Worm (Caenorhabditis elegans) whole organism, L2 larva: ENCODE measurements around the gene jkk-1.

Experiments used
- F13H6.1 ChIP-seq: sonication (generic microtip); optimal IDR thresholded peaks from 2 replicates; lab custom pipeline; 2016; ENCODE audit warnings: missing genetic modification characterization, missing compliant biosample characterization
- ZK546.5 ChIP-seq: sonication (generic microtip); optimal IDR thresholded peaks from 2 replicates; lab custom pipeline; 2017; ENCODE audit warnings: missing biosample characterization, missing genetic modification characterization
- ceh-82 ChIP-seq: fragments of 150-350 bp; optimal IDR thresholded peaks from 2 replicates; lab custom pipeline; 2014; ENCODE audit warnings: missing biosample characterization, missing genetic modification characterization
- nhr-11 ChIP-seq: fragments of 150-350 bp; optimal IDR thresholded peaks from 2 replicates; lab custom pipeline; 2014; ENCODE audit warnings: missing biosample characterization, missing genetic modification characterization

DNA sequence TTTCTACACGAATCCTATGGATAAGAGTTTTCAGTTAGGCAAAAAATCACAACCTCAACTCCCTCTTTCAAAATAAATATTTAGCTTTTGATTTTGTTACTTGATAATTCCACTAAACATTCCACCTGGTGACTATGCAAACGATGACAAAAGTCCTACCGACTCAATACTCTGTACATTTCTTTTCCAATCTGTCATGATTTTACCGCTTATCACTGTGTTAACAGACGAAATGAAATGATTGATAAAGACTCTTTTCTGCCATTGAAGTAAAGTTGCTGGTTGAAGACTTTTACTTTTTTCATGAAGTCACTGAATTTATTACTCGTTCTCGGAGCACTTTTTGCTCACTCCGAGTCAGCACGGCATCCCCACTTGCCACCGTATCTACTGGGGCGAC lies 39.0 kb upstream of the jkk-1 start, which contains the start of gene C26B9.5:
- no peak for TF ChIP-seq ceh-82
- TF ChIP-seq F13H6.1 (tag; lab: Kevin White, UChicago), result no peak
- no peak for TF ChIP-seq ZK546.5 (tag; lab: Kevin White, UChicago)
- TF ChIP-seq nhr-11 (tag; lab: Kevin White, UChicago), result no peak
